Fruit fly (Drosophila melanogaster): Measurements from ENCODE around the gene AlaRS-m.

The AlaRS-m gene

DNA sequence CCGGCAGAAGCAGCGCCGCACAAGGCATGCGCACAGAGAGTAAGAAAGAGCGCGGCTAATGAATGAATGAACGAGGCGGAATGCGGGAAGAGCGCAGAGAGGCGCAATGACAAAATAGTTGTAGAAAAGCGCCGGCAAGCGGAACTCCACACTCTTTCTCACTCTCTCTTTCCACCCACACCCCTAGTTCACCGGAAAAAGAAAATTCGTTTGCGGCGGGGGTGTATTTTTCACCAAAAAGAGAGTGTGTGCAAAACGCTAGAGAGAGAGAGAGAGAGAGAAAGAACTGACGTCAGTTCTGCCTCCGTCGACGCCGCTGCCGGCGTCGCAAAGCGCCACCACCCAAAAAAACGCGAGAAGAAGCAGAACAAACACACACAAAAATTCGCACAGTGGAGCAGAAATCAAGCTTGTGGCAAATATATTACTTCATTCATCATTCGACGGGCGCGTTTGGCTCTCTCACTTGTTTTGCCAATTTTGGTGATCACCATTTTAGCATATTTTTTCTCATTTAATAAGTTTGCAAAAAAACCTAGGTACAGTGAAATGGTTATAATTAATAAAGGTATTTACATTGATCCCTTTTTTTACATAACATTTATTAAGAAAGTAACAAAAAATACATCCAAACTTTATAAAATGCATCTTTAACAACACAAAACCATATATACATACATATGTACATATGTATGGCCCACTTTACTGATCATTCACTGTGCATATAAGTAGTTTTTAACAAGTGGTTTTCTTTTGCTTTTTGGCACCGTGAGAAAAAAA lies 39.2 kb downstream of the AlaRS-m start:
- no peak for TF ChIP-seq Blimp-1 (GFP tag; optimal IDR thresholded peaks at IDR 0.05)
- no peak for TF ChIP-seq CG3032 (tag; optimal IDR thresholded peaks at IDR 0.05)
- peak; percentile 14 for TF ChIP-seq pdm3 (GFP tag; optimal IDR thresholded peaks at IDR 0.05)
- no peak for TF ChIP-seq CG11902 (GFP tag; optimal IDR thresholded peaks at IDR 0.05)
- 0 out of 3 replicates have a peak, but pooled peaks have one; percentile 6 for TF ChIP-seq CG6163 (GFP tag; IDR thresholded peaks at IDR 0.05)
- peak; percentile 27 for TF ChIP-seq CG34406 (GFP tag; optimal IDR thresholded peaks at IDR 0.05)
- no peak for TF ChIP-seq CG6792 (GFP tag; optimal IDR thresholded peaks at IDR 0.05)
- TF ChIP-seq CG6854 (GFP tag; optimal IDR thresholded peaks at IDR 0.05): peak; percentile 53
- TF ChIP-seq Eip75B (GFP tag; optimal IDR thresholded peaks at IDR 0.05): no peak
- TF ChIP-seq OdsH (GFP tag; optimal IDR thresholded peaks at IDR 0.05): peak; percentile 53
- peak; percentile 33 for TF ChIP-seq esn (GFP tag; optimal IDR thresholded peaks at IDR 0.05)
- TF ChIP-seq CG1621 (tag; optimal IDR thresholded peaks at IDR 0.05): no peak
- TF ChIP-seq CG7368 (GFP tag; optimal IDR thresholded peaks at IDR 0.05): no peak
- TF ChIP-seq CG8632 (GFP tag; optimal IDR thresholded peaks at IDR 0.05): peak; percentile 41
- peak; percentile 0 for TF ChIP-seq CG4318 (GFP tag; optimal IDR thresholded peaks at IDR 0.05)
- TF ChIP-seq achi (GFP tag; optimal IDR thresholded peaks at IDR 0.05): peak; percentile 14
- peak; percentile 46 for TF ChIP-seq Met (GFP tag; optimal IDR thresholded peaks at IDR 0.05)
- no peak for TF ChIP-seq spab (GFP tag; optimal IDR thresholded peaks at IDR 0.05)
- no peak; the same call in 1 of the 2 replicates for TF ChIP-seq CG15336 (GFP tag; IDR thresholded peaks at IDR 0.05)
- no peak for TF ChIP-seq Lpt (GFP tag; optimal IDR thresholded peaks at IDR 0.05)
- TF ChIP-seq CG6808 (GFP tag; optimal IDR thresholded peaks at IDR 0.05): no peak
- peak in 1 of 2 experiments; percentile 45 for TF ChIP-seq ss (GFP tag; optimal IDR thresholded peaks at IDR 0.05)
- peak; percentile 49 for TF ChIP-seq Smox (GFP tag; optimal IDR thresholded peaks at IDR 0.05)
- TF ChIP-seq Hr39 (GFP tag; optimal IDR thresholded peaks at IDR 0.05): peak; percentile 49
- TF ChIP-seq topi (GFP tag; optimal IDR thresholded peaks at IDR 0.05): peak; percentile 59
- TF ChIP-seq cyc (GFP tag; optimal IDR thresholded peaks at IDR 0.05): no peak
- TF ChIP-seq Gug (GFP tag; IDR thresholded peaks at IDR 0.05): no peak
- TF ChIP-seq CG10669 (GFP tag; optimal IDR thresholded peaks at IDR 0.05): no peak
- TF ChIP-seq Sox102F (GFP tag; optimal IDR thresholded peaks at IDR 0.05): peak; percentile 35
- TF ChIP-seq CG31627 (GFP tag; optimal IDR thresholded peaks at IDR 0.05): peak; percentile 30
- no peak for TF ChIP-seq fd85E (GFP tag; optimal IDR thresholded peaks at IDR 0.05)
- no peak for TF ChIP-seq fd59A (GFP tag; optimal IDR thresholded peaks at IDR 0.05)
- TF ChIP-seq salr (GFP tag; optimal IDR thresholded peaks at IDR 0.05): no peak
- no peak for TF ChIP-seq Ets96B (tag; optimal IDR thresholded peaks at IDR 0.05)
- no peak for TF ChIP-seq net (GFP tag; optimal IDR thresholded peaks at IDR 0.05)
- peak; percentile 17 for TF ChIP-seq CG9139 (GFP tag; optimal IDR thresholded peaks at IDR 0.05)
- peak; percentile 52; the same call in 1 of the 3 replicates for TF ChIP-seq CG8119 (GFP tag; IDR thresholded peaks at IDR 0.05)
- peak; percentile 60 for TF ChIP-seq Hr4 (GFP tag; optimal IDR thresholded peaks at IDR 0.05)
- TF ChIP-seq CG6276 (GFP tag; optimal IDR thresholded peaks at IDR 0.05): peak; percentile 29
- TF ChIP-seq fkh (GFP tag; optimal IDR thresholded peaks at IDR 0.05): peak; percentile 46
- TF ChIP-seq Ets21C (GFP tag; optimal IDR thresholded peaks at IDR 0.05): peak; percentile 20
- TF ChIP-seq svp (GFP tag): peak; percentile 67
- TF ChIP-seq Eip78C (GFP tag): peak; percentile 42
- 0 out of 3 replicates have a peak, but pooled peaks have one; percentile 9 for TF ChIP-seq eg (GFP tag; IDR thresholded peaks at IDR 0.05)
- TF ChIP-seq CG16779 (tag; optimal IDR thresholded peaks at IDR 0.05): peak; percentile 59
- no peak for TF ChIP-seq Sox15 (GFP tag; optimal IDR thresholded peaks at IDR 0.05)
- TF ChIP-seq Sox14 (GFP tag; optimal IDR thresholded peaks at IDR 0.05): peak; percentile 17
- peak; percentile 51 for TF ChIP-seq vri (GFP tag; optimal IDR thresholded peaks at IDR 0.05)
- TF ChIP-seq acj6 (GFP tag; optimal IDR thresholded peaks at IDR 0.05): peak; percentile 28
- peak; percentile 22 for TF ChIP-seq CG3919 (GFP tag; optimal IDR thresholded peaks at IDR 0.05)
- TF ChIP-seq dac (GFP tag; optimal IDR thresholded peaks at IDR 0.05): no peak

All from whole organism, prepupa.